Worm (Caenorhabditis elegans) whole organism, dauer: Measurements from ENCODE around the gene Y54G2A.19.
"Not testable (repeated sequence)": the region's sequence is repeated elsewhere in the genome, so short reads cannot be mapped to it uniquely, and the experiment has no call there.

Experiments
- unc-62 ChIP-seq: sonication (generic microtip); optimal IDR thresholded peaks from 2 replicates; lab custom pipeline; 2017; ENCODE audit warnings: missing biosample characterization, missing genetic modification reagents, missing genetic modification characterization

Y54G2A.19 gene

DNA sequence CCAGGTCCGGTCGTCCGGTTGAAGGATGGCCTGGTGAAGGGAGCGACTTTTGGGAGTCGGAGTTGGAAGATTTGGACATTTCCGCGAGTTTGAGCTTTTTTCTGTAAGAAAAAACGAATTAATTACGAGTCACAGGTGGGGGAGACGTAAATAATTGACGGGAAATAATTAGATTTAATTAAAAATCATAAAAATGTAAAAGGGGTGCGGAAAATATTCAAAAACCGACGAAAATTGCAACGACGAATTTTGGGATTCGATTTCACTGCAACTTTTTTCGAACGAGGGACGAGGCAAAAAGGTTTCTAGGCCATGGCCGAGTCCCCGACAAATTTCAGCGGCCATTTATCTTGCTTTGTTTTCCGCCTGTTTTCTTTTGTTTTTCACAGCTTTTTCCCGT is at the start of gene Y54G2A.19:
Y54G2A.19 (minus strand) TSS at position 101 of the 400 bp plus-strand sequence.
- TF ChIP-seq unc-62 (GFP tag; lab: Kevin White, UChicago): not testable (repeated sequence)

DNA sequence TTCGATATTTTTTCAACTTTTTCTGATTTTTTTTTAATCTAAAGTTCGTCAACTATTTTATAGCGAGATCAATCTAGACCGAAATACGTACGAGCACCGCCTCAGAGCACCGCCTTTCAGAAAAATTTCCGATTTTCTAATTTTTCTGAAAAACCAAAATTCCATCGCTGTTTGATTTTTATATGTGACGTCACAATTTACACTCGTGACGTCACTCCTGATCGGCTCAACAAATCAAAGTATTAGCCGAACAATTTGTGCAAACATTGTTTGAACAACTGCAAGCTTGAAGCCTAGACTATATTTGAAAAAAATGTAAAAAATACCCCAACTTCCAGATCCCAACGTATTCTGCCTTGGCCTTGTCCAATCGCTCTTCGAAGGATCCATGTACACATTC is 40.7 kb upstream of the Y54G2A.19 start:
- TF ChIP-seq unc-62 (GFP tag; lab: Kevin White, UChicago): no peak

DNA sequence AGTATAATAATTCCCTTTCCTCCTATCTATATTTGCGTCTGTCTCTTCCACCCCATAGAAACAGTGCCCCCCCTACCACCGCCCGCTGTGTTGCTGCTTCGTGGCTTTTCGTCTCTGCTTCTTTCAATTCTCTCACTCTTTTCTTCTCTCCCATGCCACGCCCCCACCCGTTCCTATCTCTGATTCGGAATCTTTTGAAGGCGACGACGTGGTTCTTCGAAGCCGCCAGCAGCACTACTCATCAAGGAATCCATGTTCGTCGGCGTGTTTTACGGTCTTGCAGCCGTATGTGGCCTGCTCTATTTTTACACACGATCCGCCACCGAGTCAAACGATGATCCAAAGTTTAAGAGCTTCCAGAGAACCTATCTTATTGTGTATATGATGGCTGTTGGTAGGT is 36.7 kb upstream of the Y54G2A.19 start, which contains the start of gene samt-1:
samt-1 (plus strand) TSS at position 176 of the 400 bp plus-strand sequence.
- TF ChIP-seq unc-62 (GFP tag; lab: Kevin White, UChicago): no peak

- TF ChIP-seq unc-62 (GFP tag; lab: Kevin White, UChicago): no peak
Measured at ce11 chrIV:2928409-2928808, 33.9 kb upstream of the Y54G2A.19 start, which contains the start of gene manf-1. Gene manf-1 (minus strand): TSS chrIV:2928421.

ce11 chrIV:2925591-2925990 is 31.1 kb upstream of the Y54G2A.19 start, which contains the start of gene ubc-13:
Gene ubc-13 (minus strand): TSS chrIV:2925691.
- no peak for TF ChIP-seq unc-62 (GFP tag; lab: Kevin White, UChicago)

DNA sequence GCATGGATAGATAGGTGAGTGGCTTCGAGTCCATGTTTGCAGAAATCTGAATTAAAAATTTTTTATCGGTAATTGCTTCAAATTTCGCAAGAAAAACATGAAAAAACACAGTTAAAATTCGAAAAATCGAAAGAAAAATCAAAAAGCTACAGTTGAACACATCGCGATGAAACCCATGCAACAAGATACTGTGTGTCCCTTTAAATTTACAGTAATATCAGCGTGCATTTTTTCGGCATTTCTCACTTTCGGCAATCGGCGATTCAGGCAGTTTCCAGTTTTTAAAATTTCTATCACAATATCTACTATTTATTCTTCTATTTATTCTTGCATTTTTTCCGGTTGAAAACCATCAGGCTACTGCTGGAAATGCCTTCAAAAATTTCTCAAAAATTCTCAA is 27.7 kb upstream of the Y54G2A.19 start, which contains the start of gene fbxc-45:
fbxc-45 (minus strand) TSS at position 48 of the 400 bp plus-strand sequence.
- TF ChIP-seq unc-62 (GFP tag; lab: Kevin White, UChicago): no peak

ce11 chrIV:2917729-2918128 is 23.2 kb upstream of the Y54G2A.19 start, which contains the start of gene Y54G2A.50:
Gene Y54G2A.50 (plus strand): TSS chrIV:2918029.
- TF ChIP-seq unc-62 (GFP tag; lab: Kevin White, UChicago): not testable (repeated sequence)

DNA sequence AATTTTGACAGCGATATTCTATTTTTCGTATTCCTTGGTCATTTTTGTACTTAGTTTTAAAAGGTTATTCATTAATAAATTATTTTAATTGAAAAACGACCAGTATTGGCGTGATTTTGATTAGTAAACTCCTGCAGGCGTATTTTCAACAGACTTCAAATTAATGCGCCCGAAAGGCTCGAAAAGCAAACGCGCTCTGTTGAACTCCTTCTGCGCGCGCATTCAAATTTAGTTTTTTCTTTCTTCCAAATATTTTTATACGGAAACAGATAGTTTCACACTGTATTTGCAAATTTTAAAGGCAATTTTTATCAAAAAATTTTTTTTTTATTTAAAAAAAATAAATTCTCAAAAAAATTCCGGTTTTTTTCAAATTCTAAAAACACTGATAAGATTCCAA is 21.5 kb upstream of the Y54G2A.19 start:
- no peak for TF ChIP-seq unc-62 (GFP tag; lab: Kevin White, UChicago)

- no peak for TF ChIP-seq unc-62 (GFP tag; lab: Kevin White, UChicago)
Measured at ce11 chrIV:2914545-2914944, 20.0 kb upstream of the Y54G2A.19 start.

DNA sequence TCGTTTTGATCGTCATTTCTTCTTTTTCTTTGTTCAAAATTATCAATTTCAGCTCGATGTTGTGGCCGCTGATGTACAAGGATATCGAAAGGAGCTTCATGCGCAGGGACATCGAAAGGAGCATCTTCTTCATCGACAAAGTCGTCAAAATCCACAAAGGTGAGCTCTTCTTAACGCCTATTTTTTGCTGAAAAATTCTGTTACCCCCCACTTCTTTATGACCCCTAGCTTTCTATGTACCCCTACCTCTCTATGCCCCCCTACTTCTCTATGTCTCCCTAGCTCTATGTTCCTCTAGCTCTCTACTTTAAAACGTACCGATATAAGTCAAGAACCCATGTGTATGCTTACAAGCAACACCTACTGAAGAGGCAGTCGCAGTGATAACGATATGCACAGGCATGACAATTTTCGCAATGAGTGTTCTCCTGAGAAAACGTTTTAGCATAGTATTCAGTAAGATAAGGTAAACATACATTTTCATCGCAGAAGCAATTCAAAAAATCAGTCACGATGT is 3.2 kb upstream of the Y54G2A.19 start, which contains the start of gene Y54G2A.36:
Y54G2A.36 (plus strand) TSS at position 51 of the 517 bp plus-strand sequence.
- TF ChIP-seq unc-62 (GFP tag; lab: Kevin White, UChicago): no peak

ce11 chrIV:2893486-2893842 is 1.1 kb downstream of the Y54G2A.19 start:
- no peak for TF ChIP-seq unc-62 (GFP tag; lab: Kevin White, UChicago)

ce11 chrIV:2892787-2893485 is 1.6 kb downstream of the Y54G2A.19 start:
- no peak for TF ChIP-seq unc-62 (GFP tag; lab: Kevin White, UChicago)

DNA sequence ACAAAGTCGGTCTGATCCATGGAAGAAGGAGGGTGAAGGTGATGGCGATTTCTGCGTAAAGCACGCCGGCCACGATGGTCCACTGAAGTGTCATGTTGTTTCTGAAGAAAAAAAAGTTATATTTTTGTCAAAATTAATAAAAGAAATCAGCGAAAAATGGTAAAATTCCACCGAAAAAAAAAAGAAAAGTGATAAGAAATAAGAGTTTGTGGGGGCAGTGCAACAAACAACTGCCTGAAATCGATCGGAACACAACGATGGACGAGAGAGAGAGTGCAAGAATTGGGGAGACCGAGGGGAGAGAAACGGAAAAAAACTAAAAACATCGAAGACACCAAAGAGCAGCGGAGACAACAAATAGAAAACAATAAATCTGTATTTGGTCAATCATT is 2.1 kb downstream of the Y54G2A.19 start, which contains the start of gene Y54G2A.18:
Y54G2A.18 (minus strand) TSS at position 101 of the 392 bp plus-strand sequence.
- no peak for TF ChIP-seq unc-62 (GFP tag; lab: Kevin White, UChicago)

- TF ChIP-seq unc-62 (GFP tag; lab: Kevin White, UChicago): no peak
Measured at ce11 chrIV:2891535-2892233, 2.8 kb downstream of the Y54G2A.19 start.

DNA sequence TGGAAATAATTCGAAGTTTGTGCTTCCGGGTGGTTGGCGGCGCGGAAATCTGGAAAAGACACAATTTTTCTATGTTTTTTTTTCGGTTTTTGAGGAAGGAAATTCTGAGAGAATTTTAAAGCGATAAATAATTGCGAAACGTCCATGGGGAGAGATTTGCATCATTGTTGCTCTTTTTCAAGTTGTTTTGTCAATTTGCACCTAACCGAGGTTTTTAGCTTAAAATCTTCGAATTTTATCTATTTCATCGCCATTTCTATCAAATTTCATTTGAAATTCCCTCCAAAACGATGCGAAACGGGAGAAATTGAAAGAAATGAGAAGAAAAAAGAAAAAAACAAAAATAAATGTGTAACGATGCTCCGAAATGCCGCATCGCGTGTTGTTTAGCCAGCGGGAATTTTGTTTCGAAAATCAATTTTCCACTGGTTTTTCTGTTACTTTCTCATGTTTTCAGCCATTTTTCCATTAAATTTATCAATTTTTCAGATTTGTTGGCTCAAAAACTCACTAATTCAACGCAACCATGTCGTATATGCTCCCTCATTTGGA is 4.1 kb downstream of the Y54G2A.19 start, which contains the start of the genes nprt-1 and dib-1:
nprt-1 (minus strand) TSS at position 51 of the 552 bp plus-strand sequence.
dib-1 (plus strand) TSS at position 482 of the 552 bp plus-strand sequence.
- no peak for TF ChIP-seq unc-62 (GFP tag; lab: Kevin White, UChicago)
